Worm (Caenorhabditis elegans): Measurements from ENCODE around the gene F23D12.4.

F23D12.4 gene

ce11 chrX:14489945-14490344 is 45.1 kb downstream of the F23D12.4 start, which contains the start of gene his-24 (continued):
- TF ChIP-seq nhr-111 (GFP tag; optimal IDR thresholded peaks at IDR 0.05) (no peak), lin-29 (GFP tag; IDR thresholded peaks at IDR 0.05) (no peak), nhr-10 (tag; optimal IDR thresholded peaks at IDR 0.05) (no peak)

- TF ChIP-seq vab-7 (GFP tag; IDR thresholded peaks at IDR 0.05): no peak
- no peak for TF ChIP-seq aha-1 (tag)
- no peak for TF ChIP-seq nhr-48 (tag; optimal IDR thresholded peaks at IDR 0.05)
- no peak for TF ChIP-seq zfp-3 (GFP tag; conservative IDR thresholded peaks at IDR 0.05)
- peak; percentile 96 for TF ChIP-seq set-16 (GFP tag; IDR thresholded peaks at IDR 0.05)
- TF ChIP-seq egl-43 (GFP tag; IDR thresholded peaks at IDR 0.05): peak; percentile 55; the same call in 1 of the 2 replicates
- TF ChIP-seq aly-2 (tag; optimal IDR thresholded peaks at IDR 0.05): no peak
- TF ChIP-seq madf-5 (GFP tag; IDR thresholded peaks at IDR 0.05): 0 out of 4 replicates have a peak, but pooled peaks of 1 of the 2 experiments have one; percentile 21
Measured at ce11 chrX:14490486-14490885, 45.7 kb downstream of the F23D12.4 start.

- peak; percentile 27; the same call in 1 of the 2 replicates for TF ChIP-seq hmg-1.1 (GFP tag; IDR thresholded peaks at IDR 0.05)
- TF ChIP-seq ces-1 (GFP tag; optimal IDR thresholded peaks at IDR 0.05): no peak
- peak; percentile 4 for TF ChIP-seq rbr-2 (tag; optimal IDR thresholded peaks at IDR 0.05)
- peak in 1 of 2 experiments; percentile 9 for TF ChIP-seq mdl-1 (tag; optimal IDR thresholded peaks at IDR 0.05)
- no peak for TF ChIP-seq daf-16 (GFP tag; optimal IDR thresholded peaks at IDR 0.05)
- peak; percentile 10 for TF ChIP-seq daf-16 (tag; optimal IDR thresholded peaks at IDR 0.05)
- peak; percentile 16 for TF ChIP-seq hlh-30 (tag; optimal IDR thresholded peaks at IDR 0.05; ENCODE audit: insufficient read depth)
- TF ChIP-seq ama-1 (optimal IDR thresholded peaks at IDR 0.05): peak; percentile 86
- TF ChIP-seq F10B5.3 (tag; optimal IDR thresholded peaks at IDR 0.05): no peak
- peak; percentile 39 for TF ChIP-seq mep-1 (tag; optimal IDR thresholded peaks at IDR 0.05)
- TF ChIP-seq mes-2 (tag; optimal IDR thresholded peaks at IDR 0.05; ENCODE audit: poor library complexity, severe bottlenecking): peak; percentile 52
- TF ChIP-seq egl-43 (GFP tag; IDR thresholded peaks at IDR 0.05): no peak
- no peak for TF ChIP-seq sdz-12 (GFP tag; optimal IDR thresholded peaks at IDR 0.05)
- TF ChIP-seq hlh-11 (tag; optimal IDR thresholded peaks at IDR 0.05): peak; percentile 6
Measured at ce11 chrX:14491103-14491502, 46.3 kb downstream of the F23D12.4 start.

- TF ChIP-seq dpl-1 (GFP tag; optimal IDR thresholded peaks at IDR 0.05) (no peak), ama-1 (optimal IDR thresholded peaks at IDR 0.05) (no peak), fos-1 (tag; optimal IDR thresholded peaks at IDR 0.05) (no peak), saeg-2 (GFP tag; IDR thresholded peaks at IDR 0.05) (no peak), nhr-77 (tag; optimal IDR thresholded peaks at IDR 0.05) (no peak), nhr-42 (GFP tag; IDR thresholded peaks at IDR 0.05) (no peak), ctbp-1 (GFP tag; IDR thresholded peaks at IDR 0.05) (no peak), F26F4.8 (GFP tag; conservative IDR thresholded peaks at IDR 0.05) (no peak), zfp-2 (tag; optimal IDR thresholded peaks at IDR 0.05) (no peak), daf-12 (tag; optimal IDR thresholded peaks at IDR 0.05) (no peak), dmd-9 (GFP tag; IDR thresholded peaks at IDR 0.05) (no peak), nhr-6 (tag; optimal IDR thresholded peaks at IDR 0.05) (no peak), aha-1 (tag) (no peak), nhr-102 (tag; optimal IDR thresholded peaks at IDR 0.05) (no peak)
Measured at ce11 chrX:14492441-14492840, 47.6 kb downstream of the F23D12.4 start.

ce11 chrX:14495075-14495474 is 50.3 kb downstream of the F23D12.4 start:
- TF ChIP-seq daf-8 (GFP tag; IDR thresholded peaks at IDR 0.05) (no peak), dmd-9 (GFP tag; IDR thresholded peaks at IDR 0.05) (no peak), F44E2.7 (GFP tag; IDR thresholded peaks at IDR 0.05) (no peak), dpl-1 (GFP tag; optimal IDR thresholded peaks at IDR 0.05) (no peak), ZK546.5 (tag; optimal IDR thresholded peaks at IDR 0.05) (no peak), hlh-30 (tag; optimal IDR thresholded peaks at IDR 0.05; ENCODE audit: insufficient read depth) (peak; percentile 20), F26F4.8 (GFP tag; conservative IDR thresholded peaks at IDR 0.05) (no peak), hif-1 (tag; optimal IDR thresholded peaks at IDR 0.05) (peak in 1 of 2 experiments; percentile 82), spr-3 (GFP tag; optimal IDR thresholded peaks at IDR 0.05) (no peak), gei-8 (GFP tag; optimal IDR thresholded peaks at IDR 0.05) (no peak), zip-2 (tag; optimal IDR thresholded peaks at IDR 0.05) (no peak), daf-19 (GFP tag; conservative IDR thresholded peaks at IDR 0.05) (no peak), zag-1 (tag; optimal IDR thresholded peaks at IDR 0.05) (no peak), aha-1 (tag) (peak; percentile 81), dmd-8 (GFP tag; IDR thresholded peaks at IDR 0.05) (no peak), mxl-3 (GFP tag; optimal IDR thresholded peaks at IDR 0.05) (no peak)

All from whole organism, L4 larva.